Worm (Caenorhabditis elegans) whole organism, young adult: ENCODE results near the gene cnc-9.

Source experiments
- B0019.2 ChIP-seq: fragments of 200-800 bp; sonication (Bioruptor generic); conservative IDR thresholded peaks from 2 replicates; pipeline ENCODE4 v1.3.6; 2022; ENCODE audit warnings: missing genetic modification reagents, missing genetic modification characterization, missing compliant biosample characterization
- F55B11.4 ChIP-seq: sonication (generic microtip); optimal IDR thresholded peaks from 2 replicates; lab custom pipeline; 2016; ENCODE audit warnings: missing compliant biosample characterization, missing genetic modification characterization, borderline replicate concordance; ENCODE audit not compliant: insufficient read depth
- F57C9.4 ChIP-seq: sonication (generic microtip); optimal IDR thresholded peaks from 2 replicates; lab custom pipeline; 2017; ENCODE audit warnings: mild to moderate bottlenecking, missing genetic modification characterization, missing compliant biosample characterization
- atf-7 ChIP-seq: sonication (generic microtip); optimal IDR thresholded peaks from 2 replicates; lab custom pipeline; 2017; ENCODE audit warnings: mild to moderate bottlenecking, missing genetic modification characterization, missing compliant biosample characterization
- dpff-1 ChIP-seq: sonication (generic microtip); optimal IDR thresholded peaks from 2 replicates; lab custom pipeline; 2017; ENCODE audit warnings: mild to moderate bottlenecking, missing genetic modification characterization, missing compliant biosample characterization
- hmg-20 ChIP-seq: fragments of 200-800 bp; sonication (Bioruptor generic); IDR thresholded peaks from 2 replicates; pipeline ENCODE4 v1.3.6; 2022; ENCODE audit warnings: missing genetic modification reagents, missing genetic modification characterization, missing compliant biosample characterization
- lin-35 ChIP-seq, 3 experiments: fragments of 150-350 bp in 2 of 3; sonication (generic microtip) in 1 of 3; optimal IDR thresholded peaks; 2 replicates each; lab custom pipeline; 2014 to 2018; ENCODE audit warnings: missing biosample characterization in 3 of 3, missing genetic modification characterization in 3 of 3, missing genetic modification reagents in 3 of 3
- lin-54 ChIP-seq: fragments of 200-800 bp; sonication (Bioruptor generic); optimal IDR thresholded peaks from 2 replicates; lab custom pipeline; 2018; ENCODE audit warnings: mild to moderate bottlenecking, missing genetic modification characterization, missing compliant biosample characterization
- sdz-38 ChIP-seq: sonication (generic microtip); optimal IDR thresholded peaks from 2 replicates; lab custom pipeline; 2016; ENCODE audit warnings: missing genotype, missing genetic modification characterization, missing compliant biosample characterization
- snpc-1.3 ChIP-seq: sonication (generic microtip); optimal IDR thresholded peaks from 2 replicates; lab custom pipeline; 2017; ENCODE audit warnings: missing genetic modification characterization, mild to moderate bottlenecking, missing compliant biosample characterization, antibody characterized with exemption, moderate library complexity, missing genotype, missing genetic modification reagents; ENCODE audit not compliant: insufficient read depth
- tlf-1 ChIP-seq: fragments of 200-800 bp; sonication (Bioruptor generic); optimal IDR thresholded peaks from 2 replicates; lab custom pipeline; 2018; ENCODE audit warnings: mild to moderate bottlenecking, missing genetic modification characterization, missing compliant biosample characterization
- ztf-18 ChIP-seq: sonication (generic microtip); optimal IDR thresholded peaks from 2 replicates; lab custom pipeline; 2016; ENCODE audit warnings: missing genotype, mild to moderate bottlenecking, missing genetic modification characterization, missing compliant biosample characterization
- ztf-26 ChIP-seq: sonication (generic microtip); optimal IDR thresholded peaks from 2 replicates; lab custom pipeline; 2017; ENCODE audit warnings: missing genetic modification characterization, missing compliant biosample characterization

- TF ChIP-seq lin-35 (GFP tag; optimal IDR thresholded peaks at IDR 0.05; lab: Kevin White, UChicago) = no peak
- no peak for TF ChIP-seq ztf-18 (tag; lab: Kevin White, UChicago)
- TF ChIP-seq snpc-1.3 (tag; lab: Kevin White, UChicago) = no peak
- TF ChIP-seq F55B11.4 (tag; lab: Kevin White, UChicago) = no peak
- TF ChIP-seq sdz-38 (tag; lab: Kevin White, UChicago) = no peak
- no peak for TF ChIP-seq dpff-1
- TF ChIP-seq ztf-26 (tag; lab: Kevin White, UChicago) = no peak
- TF ChIP-seq F57C9.4 = no peak
- no peak for TF ChIP-seq atf-7 (tag; lab: Kevin White, UChicago)
- TF ChIP-seq B0019.2 (GFP tag; lab: Robert Waterston, UW) = no peak
- TF ChIP-seq hmg-20 (GFP tag; lab: Robert Waterston, UW) = no peak
- TF ChIP-seq lin-54 (GFP tag; lab: Kevin White, UChicago) = no peak
- no peak for TF ChIP-seq tlf-1 (GFP tag; lab: Kevin White, UChicago)
Observed at ce11 chrV:7428880-7429279, 28.9 kb upstream of the cnc-9 start, which contains the start of gene srw-69.
